Fruit fly (Drosophila melanogaster): Measurements from ENCODE around the gene CG42467.

CG42467 gene

DNA sequence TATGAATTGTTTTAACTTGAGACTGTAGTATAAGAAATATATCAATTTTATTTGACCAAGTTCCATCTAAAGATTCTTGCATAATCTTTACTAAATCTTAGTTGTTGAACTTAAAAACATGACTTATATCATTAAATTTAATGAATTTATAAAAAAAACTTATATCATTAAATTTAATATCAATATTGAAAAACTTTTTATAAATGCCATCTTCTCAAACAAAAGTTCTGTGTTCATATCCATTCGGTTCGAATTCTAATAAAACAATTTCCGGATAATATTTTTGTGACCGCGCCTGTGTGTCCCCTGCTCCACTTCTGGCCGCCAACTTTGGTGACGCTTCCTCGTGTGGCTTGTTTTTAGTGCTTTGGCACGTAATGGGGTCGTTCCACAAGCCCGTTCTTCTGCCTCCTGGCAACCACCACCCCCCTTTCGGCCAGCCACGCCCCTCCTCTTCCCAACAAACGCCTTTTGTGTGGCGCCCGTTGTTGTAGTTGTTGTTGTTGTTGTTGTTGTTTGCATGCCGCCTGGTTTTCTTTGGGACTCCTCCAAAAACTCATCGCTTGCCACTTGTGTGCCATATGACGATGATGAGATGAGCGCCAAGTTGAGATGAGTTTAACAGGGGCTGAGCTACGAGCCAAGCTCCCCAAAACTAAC lies 36.0 kb downstream of the CG42467 start (continued):
- TF ChIP-seq Fer1 (GFP tag; optimal IDR thresholded peaks at IDR 0.05) (peak; percentile 15), CG7556 (GFP tag; optimal IDR thresholded peaks at IDR 0.05) (peak; percentile 43), Atf6 (GFP tag; IDR thresholded peaks at IDR 0.05) (no peak), CG10321 (GFP tag; IDR thresholded peaks at IDR 0.05) (no peak), row (GFP tag; IDR thresholded peaks at IDR 0.05) (peak; percentile 31; the same call in 2 of the 3 replicates), CG32532 (GFP tag; IDR thresholded peaks at IDR 0.05) (0 out of 2 replicates have a peak, but pooled peaks have one; percentile 28), toy (GFP tag; IDR thresholded peaks at IDR 0.05) (no peak), lab (GFP tag; optimal IDR thresholded peaks at IDR 0.05) (no peak), CG32772 (GFP tag; IDR thresholded peaks at IDR 0.05) (no peak), chif (GFP tag; optimal IDR thresholded peaks at IDR 0.05) (no peak), cas (GFP tag; IDR thresholded peaks at IDR 0.05) (no peak), CoRest (tag; optimal IDR thresholded peaks at IDR 0.05) (peak; percentile 28), CG11723 (GFP tag; optimal IDR thresholded peaks at IDR 0.05) (no peak), crol (GFP tag; IDR thresholded peaks at IDR 0.05) (peak; percentile 69), bsh (GFP tag; optimal IDR thresholded peaks at IDR 0.05) (no peak), Ada2b (GFP tag; IDR thresholded peaks at IDR 0.05) (no peak), Rfx (GFP tag; IDR thresholded peaks at IDR 0.05) (peak; percentile 19; the same call in 1 of the 2 replicates), Myb (GFP tag; optimal IDR thresholded peaks at IDR 0.05) (no peak), Hr51 (GFP tag; optimal IDR thresholded peaks at IDR 0.05) (peak in 1 of 2 experiments; percentile 39), peb (GFP tag; IDR thresholded peaks at IDR 0.05) (no peak), CG9876 (GFP tag; optimal IDR thresholded peaks at IDR 0.05) (no peak), CG16813 (GFP tag; IDR thresholded peaks at IDR 0.05; ENCODE audit: partially characterized antibody) (no peak)

DNA sequence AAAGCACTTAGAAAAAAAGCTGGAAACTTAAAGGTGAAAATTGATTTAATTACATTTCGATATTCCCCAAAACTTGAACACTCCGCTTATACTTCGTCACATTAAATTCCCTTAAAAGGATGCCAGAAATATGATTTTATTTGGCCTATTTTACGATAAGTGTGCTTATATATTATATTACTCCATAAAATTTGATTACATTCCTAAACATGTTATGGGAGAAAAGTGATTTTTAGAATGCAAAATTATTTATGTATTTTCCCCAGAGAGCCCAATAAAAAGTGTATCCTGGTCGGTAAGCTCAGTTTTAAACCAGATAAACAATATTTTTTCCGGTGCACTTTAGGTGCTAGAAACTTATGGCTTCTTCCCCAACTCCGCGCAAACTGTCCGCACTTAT lies 36.6 kb downstream of the CG42467 start:
- TF ChIP-seq zen (tag; optimal IDR thresholded peaks at IDR 0.05) (no peak), CG7372 (GFP tag; IDR thresholded peaks at IDR 0.05) (no peak), CG3281 (GFP tag; optimal IDR thresholded peaks at IDR 0.05) (peak; percentile 37), B-H2 (GFP tag; optimal IDR thresholded peaks at IDR 0.05) (no peak), CoRest (tag; optimal IDR thresholded peaks at IDR 0.05) (peak; percentile 14), gfzf (GFP tag; optimal IDR thresholded peaks at IDR 0.05) (no peak), lmd (GFP tag; IDR thresholded peaks at IDR 0.05) (no peak), CG31441 (GFP tag; IDR thresholded peaks at IDR 0.05) (no peak), ro (GFP tag; IDR thresholded peaks at IDR 0.05) (no peak), CG14860 (GFP tag; IDR thresholded peaks at IDR 0.05; ENCODE audit: partially characterized antibody) (no peak), CG9727 (GFP tag; optimal IDR thresholded peaks at IDR 0.05) (peak; percentile 0), Dfd (GFP tag; optimal IDR thresholded peaks at IDR 0.05) (no peak), E2f2 (GFP tag; IDR thresholded peaks at IDR 0.05) (no peak), dmrt99B (tag; optimal IDR thresholded peaks at IDR 0.05) (peak; percentile 30), BEAF-32 (GFP tag; optimal IDR thresholded peaks at IDR 0.05) (no peak), CG6683 (GFP tag; optimal IDR thresholded peaks at IDR 0.05) (no peak), vnd (GFP tag; IDR thresholded peaks at IDR 0.05; ENCODE audit: partially characterized antibody) (no peak), wek (GFP tag; optimal IDR thresholded peaks at IDR 0.05) (no peak), CG2199 (GFP tag; IDR thresholded peaks at IDR 0.05) (no peak), trem (tag; optimal IDR thresholded peaks at IDR 0.05) (no peak), esg (GFP tag; conservative IDR thresholded peaks at IDR 0.05) (no peak), CG8478 (optimal IDR thresholded peaks at IDR 0.05) (no peak), z (GFP tag; IDR thresholded peaks at IDR 0.05) (no peak), bcd (GFP tag; optimal IDR thresholded peaks at IDR 0.05) (no peak), pum (GFP tag; optimal IDR thresholded peaks at IDR 0.05) (no peak), toy (GFP tag; IDR thresholded peaks at IDR 0.05) (no peak), grau (tag; optimal IDR thresholded peaks at IDR 0.05) (peak; percentile 35), Rx (GFP tag; IDR thresholded peaks at IDR 0.05) (no peak), YL-1 (GFP tag; optimal IDR thresholded peaks at IDR 0.05) (no peak), Xbp1 (GFP tag; optimal IDR thresholded peaks at IDR 0.05) (no peak), PHDP (tag; optimal IDR thresholded peaks at IDR 0.05) (no peak)

Measured in whole organism, embryonic.